Worm (Caenorhabditis elegans) whole organism, late embryonic: ENCODE data around the gene str-52.

Source experiments
- C08G9.2 ChIP-seq: sonication (generic microtip); optimal IDR thresholded peaks from 2 replicates; lab custom pipeline; 2016; ENCODE audit warnings: mild to moderate bottlenecking, missing genetic modification characterization, moderate library complexity, missing compliant biosample characterization
- C38D4.7 ChIP-seq: fragments of 200-800 bp; sonication (Bioruptor generic); optimal IDR thresholded peaks from 2 replicates; lab custom pipeline; 2018; ENCODE audit warnings: mild to moderate bottlenecking, missing genetic modification characterization, moderate library complexity, missing compliant biosample characterization
- F13H6.1 ChIP-seq: sonication (generic microtip); optimal IDR thresholded peaks from 2 replicates; lab custom pipeline; 2016; ENCODE audit warnings: missing genetic modification characterization, missing compliant biosample characterization
- K09A11.1 ChIP-seq: sonication (generic microtip); optimal IDR thresholded peaks from 2 replicates; lab custom pipeline; 2017; ENCODE audit warnings: antibody characterized with exemption, mild to moderate bottlenecking, missing genetic modification characterization, missing compliant biosample characterization; ENCODE audit not compliant: insufficient read depth
- ahr-1 ChIP-seq: sonication (generic microtip); optimal IDR thresholded peaks from 2 replicates; lab custom pipeline; 2016; ENCODE audit warnings: missing genetic modification characterization, missing compliant biosample characterization
- ceh-14 ChIP-seq: sonication (generic microtip); optimal IDR thresholded peaks from 2 replicates; lab custom pipeline; 2016; ENCODE audit warnings: missing genotype, missing genetic modification characterization, missing compliant biosample characterization
- ceh-19 ChIP-seq: fragments of 200-800 bp; sonication (Bioruptor generic); optimal IDR thresholded peaks from 2 replicates; lab custom pipeline; 2018; ENCODE audit warnings: mild to moderate bottlenecking, missing genetic modification characterization, missing compliant biosample characterization
- ceh-24 ChIP-seq: sonication (generic microtip); optimal IDR thresholded peaks from 2 replicates; lab custom pipeline; 2016; ENCODE audit warnings: mild to moderate bottlenecking, missing genetic modification characterization, missing compliant biosample characterization
- ceh-30 ChIP-seq: fragments of 150-350 bp; optimal IDR thresholded peaks from 2 replicates; lab custom pipeline; 2014; ENCODE audit warnings: missing biosample characterization, missing genetic modification characterization
- ceh-31 ChIP-seq: sonication (generic microtip); optimal IDR thresholded peaks from 2 replicates; lab custom pipeline; 2016; ENCODE audit warnings: missing genetic modification characterization, missing compliant biosample characterization
- ceh-34 ChIP-seq: sonication (generic microtip); optimal IDR thresholded peaks from 2 replicates; lab custom pipeline; 2016; ENCODE audit warnings: mild to moderate bottlenecking, missing genetic modification characterization, missing compliant biosample characterization
- ceh-45 ChIP-seq: fragments of 200-800 bp; sonication (Bioruptor generic); IDR thresholded peaks from 2 replicates; pipeline ENCODE4 v1.3.6; 2022; ENCODE audit warnings: missing genetic modification reagents, missing genetic modification characterization, missing compliant biosample characterization
- ceh-48 ChIP-seq: sonication (generic microtip); optimal IDR thresholded peaks from 2 replicates; lab custom pipeline; 2016; ENCODE audit warnings: missing genetic modification characterization, inconsistent platforms, missing compliant biosample characterization
- ceh-9 ChIP-seq: sonication (generic microtip); optimal IDR thresholded peaks from 2 replicates; lab custom pipeline; 2016; ENCODE audit warnings: mild to moderate bottlenecking, missing genetic modification characterization, inconsistent platforms, missing compliant biosample characterization
- dmd-4 ChIP-seq: sonication (generic microtip); optimal IDR thresholded peaks from 2 replicates; lab custom pipeline; 2016; ENCODE audit warnings: borderline replicate concordance, missing genetic modification characterization, missing compliant biosample characterization
- dve-1 ChIP-seq: sonication (generic microtip); optimal IDR thresholded peaks from 2 replicates; lab custom pipeline; 2017; ENCODE audit warnings: antibody characterized with exemption, mild to moderate bottlenecking, missing genetic modification characterization, missing compliant biosample characterization
- elt-2 ChIP-seq: sonication (generic microtip); optimal IDR thresholded peaks from 2 replicates; lab custom pipeline; 2016; ENCODE audit warnings: missing genetic modification reagents, missing genetic modification characterization, missing compliant biosample characterization
- fkh-10 ChIP-seq: fragments of 150-350 bp; optimal IDR thresholded peaks from 2 replicates; lab custom pipeline; 2014; ENCODE audit warnings: missing biosample characterization, missing genetic modification reagents, missing genetic modification characterization
- gmeb-2 ChIP-seq: sonication (generic microtip); optimal IDR thresholded peaks from 2 replicates; lab custom pipeline; 2016; ENCODE audit warnings: missing genetic modification characterization, inconsistent platforms, missing compliant biosample characterization
- hlh-15 ChIP-seq: sonication (generic microtip); optimal IDR thresholded peaks from 2 replicates; lab custom pipeline; 2016; ENCODE audit warnings: missing genetic modification characterization, missing compliant biosample characterization
- hlh-6 ChIP-seq: sonication (generic microtip); optimal IDR thresholded peaks from 2 replicates; lab custom pipeline; 2016; ENCODE audit warnings: missing genotype, missing genetic modification characterization, missing compliant biosample characterization
- hlh-8 ChIP-seq: sonication (generic microtip); optimal IDR thresholded peaks from 2 replicates; lab custom pipeline; 2016; ENCODE audit warnings: missing genotype, missing genetic modification characterization, missing compliant biosample characterization
- lin-11 ChIP-seq: fragments of 200-800 bp; sonication (Bioruptor generic); optimal IDR thresholded peaks from 2 replicates; lab custom pipeline; 2018; ENCODE audit warnings: mild to moderate bottlenecking, missing genetic modification characterization, missing compliant biosample characterization
- mec-3 ChIP-seq: sonication (generic microtip); optimal IDR thresholded peaks from 2 replicates; lab custom pipeline; 2016; ENCODE audit warnings: borderline replicate concordance, missing genetic modification characterization, missing compliant biosample characterization
- nfya-1 ChIP-seq: sonication (generic microtip); optimal IDR thresholded peaks from 2 replicates; lab custom pipeline; 2017; ENCODE audit warnings: missing genetic modification characterization, mild to moderate bottlenecking, missing compliant biosample characterization, antibody characterized with exemption, moderate library complexity
- nhr-11 ChIP-seq: fragments of 150-350 bp; optimal IDR thresholded peaks from 2 replicates; lab custom pipeline; 2014; ENCODE audit warnings: missing biosample characterization, missing genetic modification characterization
- nhr-232 ChIP-seq: sonication (generic microtip); optimal IDR thresholded peaks from 2 replicates; lab custom pipeline; 2016; ENCODE audit warnings: missing genetic modification characterization, missing compliant biosample characterization
- pat-9 ChIP-seq: fragments of 200-800 bp; sonication (Bioruptor generic); optimal IDR thresholded peaks from 2 replicates; lab custom pipeline; 2018; ENCODE audit warnings: mild to moderate bottlenecking, missing genetic modification characterization, moderate library complexity, missing compliant biosample characterization
- pha-2 ChIP-seq: sonication (generic microtip); optimal IDR thresholded peaks from 2 replicates; lab custom pipeline; 2017; ENCODE audit warnings: mild to moderate bottlenecking, missing genetic modification characterization, missing compliant biosample characterization
- ref-2 ChIP-seq: sonication (generic microtip); optimal IDR thresholded peaks from 2 replicates; lab custom pipeline; 2016; ENCODE audit warnings: missing genetic modification characterization, missing compliant biosample characterization
- sdc-2 ChIP-seq: sonication (generic microtip); optimal IDR thresholded peaks from 2 replicates; lab custom pipeline; 2016; ENCODE audit warnings: missing genotype, missing genetic modification characterization, missing compliant biosample characterization
- sox-2 ChIP-seq: fragments of 200-800 bp; sonication (Bioruptor generic); IDR thresholded peaks from 2 replicates; pipeline ENCODE4 v1.3.6; 2022; ENCODE audit warnings: missing genetic modification reagents, missing genetic modification characterization, missing compliant biosample characterization
- syd-9 ChIP-seq: sonication (generic microtip); optimal IDR thresholded peaks from 2 replicates; lab custom pipeline; 2016; ENCODE audit warnings: mild to moderate bottlenecking, missing genetic modification characterization, moderate library complexity, missing compliant biosample characterization
- tbx-2 ChIP-seq: sonication (generic microtip); optimal IDR thresholded peaks from 2 replicates; lab custom pipeline; 2016; ENCODE audit warnings: missing genetic modification characterization, missing compliant biosample characterization
- unc-3 ChIP-seq, 2 experiments: fragments of 200-800 bp in 1 of 2; sonication (Bioruptor generic) in 1 of 2; sonication (generic microtip) in 1 of 2; conservative IDR thresholded peaks in 1 of 2; optimal IDR thresholded peaks in 1 of 2; 2 replicates each; pipeline versions ENCODE4 v1.3.6 to Lab custom; 2016 to 2022; ENCODE audit warnings: missing compliant biosample characterization in 2 of 2, missing genetic modification characterization in 2 of 2, missing genetic modification reagents in 1 of 2
- unc-42 ChIP-seq: sonication (generic microtip); optimal IDR thresholded peaks from 2 replicates; lab custom pipeline; 2016; ENCODE audit warnings: missing genotype, missing genetic modification characterization, missing compliant biosample characterization
- unc-55 ChIP-seq: sonication (generic microtip); optimal IDR thresholded peaks from 2 replicates; lab custom pipeline; 2017; ENCODE audit warnings: missing biosample characterization, missing genetic modification reagents, missing genetic modification characterization
- unc-86 ChIP-seq: sonication (generic microtip); optimal IDR thresholded peaks from 2 replicates; lab custom pipeline; 2016; ENCODE audit warnings: missing genetic modification characterization, missing compliant biosample characterization

The str-52 gene

DNA sequence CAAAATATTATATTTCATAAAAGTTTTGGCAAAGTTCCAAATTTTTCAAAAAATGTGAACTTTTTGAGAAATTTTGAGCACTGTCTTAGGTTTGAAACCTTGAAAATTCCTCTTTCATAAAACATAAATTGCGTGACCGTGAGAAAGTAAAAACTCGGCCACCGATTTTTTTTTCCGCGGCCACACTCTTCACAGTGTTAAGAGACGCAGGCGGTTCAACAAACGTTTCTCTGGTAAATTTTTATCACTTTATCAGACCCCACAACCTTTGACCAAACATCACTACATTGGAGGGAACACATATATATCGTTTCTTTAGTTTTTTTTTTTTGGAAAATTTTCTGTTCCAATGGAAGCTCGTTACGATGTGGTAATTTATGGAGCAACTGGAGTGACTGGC is 23.4 kb downstream of the str-52 start, which contains the start of gene F22F7.2:
Gene F22F7.2, plus strand, starts transcription at position 266 of the 400 bp plus-strand sequence.
- peak; percentile 6 for TF ChIP-seq elt-2 (tag; lab: Kevin White, UChicago)
- no peak for TF ChIP-seq dve-1

DNA sequence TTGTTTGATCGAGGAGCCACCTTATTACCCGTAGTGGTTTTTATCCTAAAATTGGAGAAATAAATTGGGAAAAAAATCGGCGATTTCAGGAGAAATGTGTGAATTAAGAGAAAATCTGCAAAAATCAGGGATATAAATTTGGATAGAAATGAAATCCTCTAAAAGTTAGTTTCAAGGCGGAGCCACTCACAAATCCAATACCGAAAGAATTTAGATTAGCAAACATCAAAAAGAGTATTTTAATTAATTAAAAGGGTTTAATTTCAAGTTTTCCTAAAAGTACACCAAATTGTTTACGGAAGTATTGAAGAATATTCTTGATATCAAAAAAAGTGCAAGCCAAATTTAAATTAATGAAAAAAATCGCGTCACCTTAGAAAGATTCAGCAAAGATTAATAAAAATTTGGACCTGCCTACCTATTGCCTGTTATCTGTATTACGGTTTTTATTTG is 24.0 kb downstream of the str-52 start, which contains the start of gene F22F7.8:
Gene F22F7.8, minus strand, starts transcription at position 51 of the 453 bp plus-strand sequence.
- TF ChIP-seq unc-3 (GFP tag; conservative IDR thresholded peaks at IDR 0.05; lab: Robert Waterston, UW) (no peak), unc-3 (tag; optimal IDR thresholded peaks at IDR 0.05; lab: Kevin White, UChicago) (no peak), nhr-232 (tag; lab: Kevin White, UChicago) (no peak)

DNA sequence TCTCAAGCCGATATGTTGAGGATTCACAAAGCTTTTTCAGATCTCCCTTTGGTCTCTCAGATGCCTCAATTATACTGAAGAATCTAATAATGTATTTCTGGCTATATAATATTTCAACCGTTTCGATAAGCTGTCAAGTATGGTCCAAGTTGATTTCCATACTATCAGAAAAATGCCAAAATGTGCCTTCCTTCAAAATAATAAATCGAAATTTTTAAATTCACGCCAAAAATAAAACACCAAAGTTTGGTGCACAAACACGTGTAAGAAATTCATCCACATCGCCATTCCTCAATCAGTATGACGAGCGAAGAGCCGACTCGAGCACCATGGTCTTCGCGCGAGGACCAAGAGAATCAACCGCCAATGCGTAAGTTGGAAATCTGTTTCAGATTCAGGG is 26.4 kb downstream of the str-52 start, which contains the start of gene F22F7.11:
Gene F22F7.11, plus strand, starts transcription at position 301 of the 400 bp plus-strand sequence.
- TF ChIP-seq ceh-31 (no peak), nhr-11 (tag; lab: Kevin White, UChicago) (no peak), dmd-4 (tag; lab: Kevin White, UChicago) (no peak), unc-86 (tag; lab: Kevin White, UChicago) (no peak), syd-9 (tag; lab: Kevin White, UChicago) (no peak), C38D4.7 (GFP tag; lab: Kevin White, UChicago) (no peak), ahr-1 (tag; lab: Kevin White, UChicago) (no peak), tbx-2 (tag; lab: Kevin White, UChicago) (no peak), C08G9.2 (no peak)

DNA sequence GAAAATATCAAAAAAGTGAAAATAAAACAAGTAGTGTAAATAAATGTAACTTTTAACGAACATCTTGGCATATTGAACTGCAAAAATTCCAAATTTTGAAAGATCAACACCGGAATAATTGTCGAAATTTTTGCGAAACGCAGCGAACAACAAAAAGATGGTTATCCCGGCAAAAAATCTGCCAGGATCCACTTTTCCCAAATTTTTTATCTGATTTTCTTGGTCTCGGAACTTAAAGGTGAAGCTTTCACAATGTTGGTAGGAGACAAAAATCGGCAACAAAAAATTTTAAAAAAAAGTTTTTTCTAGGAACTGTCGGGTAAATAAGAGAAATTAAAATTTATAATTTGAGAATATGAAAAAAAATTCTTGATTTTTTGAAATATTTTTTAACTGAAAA is 27.4 kb downstream of the str-52 start, which contains the start of gene bgnt-1.2:
Gene bgnt-1.2, minus strand, starts transcription at position 101 of the 400 bp plus-strand sequence.
- TF ChIP-seq unc-42 (tag; lab: Kevin White, UChicago) (no peak), ceh-30 (tag; lab: Kevin White, UChicago) (no peak), ceh-34 (tag; lab: Kevin White, UChicago) (no peak), sdc-2 (tag; lab: Kevin White, UChicago) (no peak), K09A11.1 (tag; lab: Kevin White, UChicago) (no peak), ceh-9 (tag; lab: Kevin White, UChicago) (no peak), ceh-45 (GFP tag; lab: Robert Waterston, UW) (no peak), hlh-6 (tag; lab: Kevin White, UChicago) (no peak), nhr-232 (tag; lab: Kevin White, UChicago) (no peak), mec-3 (tag; lab: Kevin White, UChicago) (no peak), dve-1 (no peak), unc-55 (GFP tag; lab: Kevin White, UChicago) (no peak)

ce11 chrV:2110368-2110767 is 35.6 kb downstream of the str-52 start, which contains the start of gene F22F7.3:
F22F7.3 (plus strand) TSS chrV:2110668.
- TF ChIP-seq ref-2 (tag; lab: Kevin White, UChicago) (no peak), nhr-232 (tag; lab: Kevin White, UChicago) (no peak), hlh-15 (tag; lab: Kevin White, UChicago) (no peak), hlh-8 (no peak), ceh-34 (tag; lab: Kevin White, UChicago) (no peak), dmd-4 (tag; lab: Kevin White, UChicago) (no peak), fkh-10 (GFP tag; lab: Kevin White, UChicago) (no peak), unc-42 (tag; lab: Kevin White, UChicago) (no peak), gmeb-2 (tag; lab: Kevin White, UChicago) (no peak), pat-9 (tag; lab: Kevin White, UChicago) (no peak)

ce11 chrV:2109295-2109694 is 36.6 kb downstream of the str-52 start, which contains the start of gene ckb-4:
ckb-4 (minus strand) TSS chrV:2109434.
- TF ChIP-seq ceh-48 (tag; lab: Kevin White, UChicago): peak; percentile 62
- TF ChIP-seq mec-3 (tag; lab: Kevin White, UChicago): no peak
- TF ChIP-seq nfya-1 (tag; lab: Kevin White, UChicago): peak; percentile 11
- TF ChIP-seq lin-11: no peak
- no peak for TF ChIP-seq sox-2
- no peak for TF ChIP-seq pat-9 (tag; lab: Kevin White, UChicago)
- TF ChIP-seq hlh-8: no peak
- no peak for TF ChIP-seq unc-86 (tag; lab: Kevin White, UChicago)
- TF ChIP-seq ceh-14 (tag; lab: Kevin White, UChicago): no peak
- TF ChIP-seq syd-9 (tag; lab: Kevin White, UChicago): no peak
- no peak for TF ChIP-seq pha-2 (tag; lab: Kevin White, UChicago)
- TF ChIP-seq unc-42 (tag; lab: Kevin White, UChicago): peak; percentile 82
- no peak for TF ChIP-seq ceh-19 (GFP tag; lab: Kevin White, UChicago)
- TF ChIP-seq gmeb-2 (tag; lab: Kevin White, UChicago): no peak
- no peak for TF ChIP-seq elt-2 (tag; lab: Kevin White, UChicago)
- no peak for TF ChIP-seq ceh-24 (tag; lab: Kevin White, UChicago)
- TF ChIP-seq F13H6.1: no peak
- TF ChIP-seq nhr-232 (tag; lab: Kevin White, UChicago): no peak
- TF ChIP-seq dve-1: no peak
